Worm (Caenorhabditis elegans) whole organism, young adult: ENCODE measurements around the gene srxa-13.

Experiments
- B0035.1 ChIP-seq: sonication (generic microtip); optimal IDR thresholded peaks from 2 replicates; lab custom pipeline; 2016; ENCODE audit warnings: missing genetic modification characterization, mild to moderate bottlenecking, missing compliant biosample characterization, missing genotype, missing genetic modification reagents
- F22D6.2 ChIP-seq: sonication (generic microtip); optimal IDR thresholded peaks from 2 replicates; lab custom pipeline; 2016; ENCODE audit warnings: mild to moderate bottlenecking, missing genetic modification characterization, missing compliant biosample characterization
- F33H1.4 ChIP-seq: fragments of 200-800 bp; sonication (Bioruptor generic); IDR thresholded peaks from 2 replicates; pipeline ENCODE4 v1.3.6; 2022; ENCODE audit warnings: missing genetic modification reagents, missing genetic modification characterization, missing compliant biosample characterization
- F37B4.10 ChIP-seq: fragments of 200-800 bp; sonication (Bioruptor generic); IDR thresholded peaks from 2 replicates; pipeline ENCODE4 v1.3.6; 2022; ENCODE audit warnings: missing genetic modification characterization, missing compliant biosample characterization
- F39B2.1 ChIP-seq: fragments of 200-800 bp; sonication (Bioruptor generic); IDR thresholded peaks from 2 replicates; pipeline ENCODE4 v1.3.6; 2022; ENCODE audit warnings: missing genetic modification reagents, missing genetic modification characterization, missing compliant biosample characterization
- F57C9.4 ChIP-seq: sonication (generic microtip); optimal IDR thresholded peaks from 2 replicates; lab custom pipeline; 2017; ENCODE audit warnings: mild to moderate bottlenecking, missing genetic modification characterization, missing compliant biosample characterization
- T26A5.8 ChIP-seq: sonication (generic microtip); optimal IDR thresholded peaks from 2 replicates; lab custom pipeline; 2016; ENCODE audit warnings: missing genetic modification characterization, missing compliant biosample characterization
- Y67H2A.10 ChIP-seq: fragments of 200-800 bp; sonication (Bioruptor generic); conservative IDR thresholded peaks from 2 replicates; pipeline ENCODE4 v1.3.6; 2022; ENCODE audit warnings: missing genetic modification reagents, missing genetic modification characterization, missing compliant biosample characterization
- ZK185.1 ChIP-seq: sonication (generic microtip); optimal IDR thresholded peaks from 2 replicates; lab custom pipeline; 2016; ENCODE audit warnings: mild to moderate bottlenecking, missing genetic modification characterization, missing compliant biosample characterization; ENCODE audit not compliant: poor library complexity, severe bottlenecking
- akir-1 ChIP-seq: fragments of 200-800 bp; sonication (Bioruptor generic); optimal IDR thresholded peaks from 2 replicates; lab custom pipeline; 2018; ENCODE audit warnings: mild to moderate bottlenecking, missing genetic modification characterization, moderate library complexity, missing compliant biosample characterization
- attf-3 ChIP-seq: fragments of 200-800 bp; sonication (Bioruptor generic); conservative IDR thresholded peaks from 2 replicates; pipeline ENCODE4 v1.3.6; 2022; ENCODE audit warnings: missing genetic modification reagents, missing genetic modification characterization, missing compliant biosample characterization
- attf-5 ChIP-seq: fragments of 200-800 bp; sonication (Bioruptor generic); optimal IDR thresholded peaks from 2 replicates; lab custom pipeline; 2018; ENCODE audit warnings: mild to moderate bottlenecking, missing genetic modification characterization, missing compliant biosample characterization
- ceh-100 ChIP-seq: fragments of 200-800 bp; sonication (Bioruptor generic); IDR thresholded peaks from 2 replicates; pipeline ENCODE4 v1.3.6; 2022; ENCODE audit warnings: missing genetic modification reagents, missing genetic modification characterization, missing compliant biosample characterization
- chd-7 ChIP-seq: sonication (generic microtip); optimal IDR thresholded peaks from 2 replicates; lab custom pipeline; 2016; ENCODE audit warnings: mild to moderate bottlenecking, missing genetic modification characterization, moderate library complexity, missing compliant biosample characterization
- dpff-1 ChIP-seq: sonication (generic microtip); optimal IDR thresholded peaks from 2 replicates; lab custom pipeline; 2017; ENCODE audit warnings: mild to moderate bottlenecking, missing genetic modification characterization, missing compliant biosample characterization
- dpl-1 ChIP-seq: fragments of 150-350 bp; optimal IDR thresholded peaks from 2 replicates; lab custom pipeline; 2014; ENCODE audit warnings: missing biosample characterization, missing genetic modification reagents, missing genetic modification characterization
- egl-44 ChIP-seq: fragments of 200-800 bp; sonication (Bioruptor generic); IDR thresholded peaks from 2 replicates; pipeline ENCODE4 v1.3.6; 2022; ENCODE audit warnings: missing genetic modification reagents, missing genetic modification characterization, missing compliant biosample characterization
- egrh-3 ChIP-seq: fragments of 200-800 bp; sonication (Bioruptor generic); IDR thresholded peaks from 2 replicates; pipeline ENCODE4 v1.3.6; 2022; ENCODE audit warnings: missing genetic modification reagents, missing genetic modification characterization, missing compliant biosample characterization
- ekl-4 ChIP-seq: fragments of 200-800 bp; sonication (Bioruptor generic); IDR thresholded peaks from 2 replicates; pipeline ENCODE4 v1.3.6; 2022; ENCODE audit warnings: missing genetic modification reagents, missing genetic modification characterization, missing compliant biosample characterization
- ets-4 ChIP-seq: fragments of 200-800 bp; sonication (Bioruptor generic); optimal IDR thresholded peaks from 2 replicates; lab custom pipeline; 2018; ENCODE audit warnings: mild to moderate bottlenecking, missing genetic modification characterization, missing compliant biosample characterization
- hlh-26 ChIP-seq: fragments of 200-800 bp; sonication (Bioruptor generic); conservative IDR thresholded peaks from 2 replicates; pipeline ENCODE4 v1.3.6; 2022; ENCODE audit warnings: missing genetic modification reagents, missing genetic modification characterization, missing compliant biosample characterization
- hmg-1.2 ChIP-seq: fragments of 200-800 bp; sonication (Bioruptor generic); IDR thresholded peaks from 2 replicates; pipeline ENCODE4 v1.3.6; 2022; ENCODE audit warnings: missing genetic modification reagents, missing genetic modification characterization, missing compliant biosample characterization
- hsf-1 ChIP-seq: fragments of 200-800 bp; sonication (Bioruptor generic); IDR thresholded peaks from 2 replicates; pipeline ENCODE4 v1.3.6; 2022; ENCODE audit warnings: missing genetic modification reagents, missing genetic modification characterization, missing compliant biosample characterization
- lin-40 ChIP-seq: sonication (generic microtip); optimal IDR thresholded peaks from 2 replicates; lab custom pipeline; 2016; ENCODE audit warnings: missing genetic modification characterization, mild to moderate bottlenecking, missing compliant biosample characterization, missing genotype, missing genetic modification reagents
- lsy-27 ChIP-seq: sonication (generic microtip); optimal IDR thresholded peaks from 2 replicates; lab custom pipeline; 2017; ENCODE audit warnings: missing genetic modification characterization, mild to moderate bottlenecking, missing compliant biosample characterization, antibody characterized with exemption, missing genotype, borderline replicate concordance; ENCODE audit not compliant: insufficient read depth
- madf-10 ChIP-seq: sonication (generic microtip); optimal IDR thresholded peaks from 2 replicates; lab custom pipeline; 2016; ENCODE audit warnings: mild to moderate bottlenecking, missing genetic modification characterization, missing compliant biosample characterization
- madf-6 ChIP-seq: fragments of 200-800 bp; sonication (Bioruptor generic); IDR thresholded peaks from 2 replicates; pipeline ENCODE4 v1.3.6; 2022; ENCODE audit warnings: missing genetic modification reagents, missing genetic modification characterization, missing compliant biosample characterization
- nfyb-1 ChIP-seq: fragments of 200-800 bp; sonication (Bioruptor generic); IDR thresholded peaks from 2 replicates; pipeline ENCODE4 v1.3.6; 2022; ENCODE audit warnings: missing genetic modification reagents, missing genetic modification characterization, missing compliant biosample characterization
- rcor-1 ChIP-seq: fragments of 200-800 bp; sonication (Bioruptor generic); IDR thresholded peaks from 2 replicates; pipeline ENCODE4 v1.3.6; 2022; ENCODE audit warnings: missing genetic modification reagents, missing genetic modification characterization, missing compliant biosample characterization
- rpc-1 ChIP-seq, 2 experiments: fragments of 150-350 bp in 1 of 2; sonication (generic microtip) in 1 of 2; optimal IDR thresholded peaks; 2 replicates each; lab custom pipeline; 2014 to 2018; ENCODE audit warnings: missing biosample characterization in 1 of 2, missing genetic modification characterization in 1 of 2, missing genetic modification reagents in 1 of 2, missing genotype in 1 of 2
- snpc-4 ChIP-seq, 5 experiments: fragments of 150-350 bp in 1 of 5; sonication (generic microtip) in 4 of 5; optimal IDR thresholded peaks; 2 replicates each; lab custom pipeline; 2014 to 2018; ENCODE audit warnings: missing genetic modification characterization in 5 of 5, missing biosample characterization in 3 of 5, antibody characterized with exemption in 2 of 5, mild to moderate bottlenecking in 2 of 5, missing compliant biosample characterization in 2 of 5, missing genotype in 2 of 5, moderate library complexity in 2 of 5, missing genetic modification reagents in 1 of 5
- sptf-2 ChIP-seq: fragments of 200-800 bp; sonication (Bioruptor generic); optimal IDR thresholded peaks from 2 replicates; lab custom pipeline; 2018; ENCODE audit warnings: mild to moderate bottlenecking, missing genetic modification characterization, missing compliant biosample characterization
- tbp1 ChIP-seq: fragments of 200-800 bp; sonication (Bioruptor generic); optimal IDR thresholded peaks from 2 replicates; lab custom pipeline; 2018; ENCODE audit warnings: mild to moderate bottlenecking, missing genetic modification characterization, missing compliant biosample characterization
- tbx-9 ChIP-seq: sonication (generic microtip); optimal IDR thresholded peaks from 2 replicates; lab custom pipeline; 2016; ENCODE audit warnings: borderline replicate concordance, missing genetic modification characterization, inconsistent platforms, missing compliant biosample characterization
- xnd-1 ChIP-seq: sonication (generic microtip); optimal IDR thresholded peaks from 2 replicates; lab custom pipeline; 2016; ENCODE audit warnings: missing genotype, missing genetic modification reagents, missing genetic modification characterization, missing compliant biosample characterization
- ztf-25 ChIP-seq: fragments of 200-800 bp; sonication (Bioruptor generic); IDR thresholded peaks from 2 replicates; pipeline ENCODE4 v1.3.6; 2022; ENCODE audit warnings: missing genetic modification reagents, missing genetic modification characterization, missing compliant biosample characterization

Gene srxa-13

ce11 chrV:13946385-13947019 lies 16.9 kb downstream of the srxa-13 start, which contains the start of the genes srx-10 and clec-226:
TSS of gene srx-10 (minus strand) at chrV:13946485.
TSS of gene clec-226 (plus strand) at chrV:13946969.
- no peak for TF ChIP-seq madf-6 (GFP tag; lab: Robert Waterston, UW)
- no peak for TF ChIP-seq F39B2.1 (GFP tag; lab: Robert Waterston, UW)
- no peak for TF ChIP-seq ztf-25 (GFP tag; lab: Robert Waterston, UW)
- TF ChIP-seq ceh-100 (GFP tag; lab: Robert Waterston, UW) = no peak
- TF ChIP-seq chd-7 = no peak
- TF ChIP-seq B0035.1 (tag; lab: Kevin White, UChicago) = no peak
- TF ChIP-seq F37B4.10 (GFP tag; lab: Robert Waterston, UW) = no peak
- no peak for TF ChIP-seq ZK185.1
- TF ChIP-seq Y67H2A.10 = no peak
- TF ChIP-seq F33H1.4 (GFP tag; lab: Robert Waterston, UW) = no peak
- no peak for TF ChIP-seq rcor-1 (GFP tag; lab: Robert Waterston, UW)
- TF ChIP-seq, all 124 proteins: peak for 0

ce11 chrV:13949010-13949409 lies 19.4 kb downstream of the srxa-13 start, which contains the start of gene R10D12.6:
TSS of gene R10D12.6 (plus strand) at chrV:13949310.
- TF ChIP-seq nfyb-1 (no peak), F37B4.10 (GFP tag; lab: Robert Waterston, UW) (no peak), hlh-26 (GFP tag; lab: Robert Waterston, UW) (no peak), attf-3 (GFP tag; lab: Robert Waterston, UW) (no peak), dpff-1 (tag; lab: Kevin White, UChicago) (no peak), hmg-1.2 (GFP tag; lab: Robert Waterston, UW) (no peak), hsf-1 (GFP tag; lab: Robert Waterston, UW) (no peak)

ce11 chrV:13949752-13950151 lies 20.1 kb downstream of the srxa-13 start, which contains the start of gene R10D12.7:
TSS of gene R10D12.7 (plus strand) at chrV:13950052.
- TF ChIP-seq nfyb-1 = no peak
- no peak for TF ChIP-seq xnd-1 (tag; lab: Kevin White, UChicago)
- TF ChIP-seq F57C9.4 (tag; lab: Kevin White, UChicago) = no peak
- TF ChIP-seq F39B2.1 (GFP tag; lab: Robert Waterston, UW) = no peak
- no peak for TF ChIP-seq sptf-2
- TF ChIP-seq tbp1 (GFP tag; lab: Kevin White, UChicago) = no peak
- no peak for TF ChIP-seq lin-40
- no peak for TF ChIP-seq F22D6.2 (tag; lab: Kevin White, UChicago)
- no peak for TF ChIP-seq T26A5.8 (tag; lab: Kevin White, UChicago)
- no peak for TF ChIP-seq snpc-4 (GFP tag; optimal IDR thresholded peaks at IDR 0.05; lab: Kevin White, UChicago)
- no peak for TF ChIP-seq snpc-4 (tag; optimal IDR thresholded peaks at IDR 0.05; lab: Kevin White, UChicago)
- no peak for TF ChIP-seq madf-10
- no peak for TF ChIP-seq rpc-1 (optimal IDR thresholded peaks at IDR 0.05; lab: Kevin White, UChicago)
- no peak for TF ChIP-seq rpc-1 (tag; optimal IDR thresholded peaks at IDR 0.05; lab: Kevin White, UChicago)
- TF ChIP-seq dpl-1 = no peak
- TF ChIP-seq, all 124 proteins: peak for 0

DNA sequence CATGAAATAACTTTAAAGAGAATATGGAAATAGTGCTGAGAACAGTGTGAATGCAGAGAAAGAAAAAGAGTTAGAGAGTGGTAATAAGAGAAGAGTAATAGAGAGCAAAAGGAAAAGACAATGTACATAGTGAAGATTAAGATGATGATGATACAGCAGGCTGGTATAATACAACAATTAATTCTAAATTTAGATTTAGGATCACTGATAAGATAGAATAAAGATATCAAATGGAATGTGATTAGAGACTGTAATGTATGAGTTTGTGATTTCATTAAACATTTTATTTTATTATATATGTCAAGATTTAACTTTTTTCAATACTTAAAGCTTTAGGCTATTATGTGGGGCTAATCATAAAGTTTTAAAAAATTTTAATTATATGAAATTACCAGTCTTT lies 23.6 kb downstream of the srxa-13 start, which contains the start of gene R10D12.8:
Gene R10D12.8, minus strand, starts transcription at position 101 of the 400 bp plus-strand sequence.
- TF ChIP-seq ekl-4 (GFP tag; lab: Robert Waterston, UW) = no peak
- TF ChIP-seq lsy-27 = no peak
- no peak for TF ChIP-seq tbx-9 (tag; lab: Kevin White, UChicago)
- TF ChIP-seq akir-1 (GFP tag; lab: Kevin White, UChicago) = no peak
- TF ChIP-seq ets-4 (GFP tag; lab: Kevin White, UChicago) = no peak
- no peak for TF ChIP-seq egl-44 (GFP tag; lab: Robert Waterston, UW)
- TF ChIP-seq attf-5 = no peak
- TF ChIP-seq egrh-3 (GFP tag; lab: Robert Waterston, UW) = no peak
